Worm (Caenorhabditis elegans): ENCODE results near the gene lev-9.

DNA sequence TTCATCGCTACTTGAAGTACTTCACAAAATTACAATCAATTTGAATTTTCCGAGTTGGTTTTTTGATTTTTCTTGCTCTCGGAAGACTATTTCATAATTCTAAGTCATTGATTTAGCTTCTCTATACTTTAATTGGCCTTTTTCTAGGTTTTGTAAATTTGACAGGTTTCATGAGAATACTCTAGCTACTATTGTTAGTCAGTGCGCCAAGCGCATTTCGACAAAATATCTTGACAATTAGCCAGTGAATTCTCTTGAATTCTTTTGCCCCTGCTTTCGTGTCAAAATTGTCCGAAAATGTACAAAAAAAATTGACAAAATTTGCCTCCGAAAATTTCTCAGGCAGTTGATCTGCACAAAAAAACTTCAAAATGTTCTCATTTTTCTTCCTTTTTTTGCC lies 38.4 kb downstream of the lev-9 start:
- TF ChIP-seq hrde-1 (tag; optimal IDR thresholded peaks at IDR 0.05; ENCODE audit: borderline replicate concordance) (no peak), hmg-20 (GFP tag; IDR thresholded peaks at IDR 0.05) (no peak), nhr-179 (tag; optimal IDR thresholded peaks at IDR 0.05) (no peak), C06A6.2 (GFP tag; conservative IDR thresholded peaks at IDR 0.05) (peak; percentile 41; the same call in 1 of the 2 replicates), ztf-25 (GFP tag; IDR thresholded peaks at IDR 0.05) (no peak), unc-62 (GFP tag; optimal IDR thresholded peaks at IDR 0.05) (no peak), T07F8.4 (tag; optimal IDR thresholded peaks at IDR 0.05) (no peak), Y95B8A.8 (GFP tag; IDR thresholded peaks at IDR 0.05) (no peak), B0336.3 (GFP tag; IDR thresholded peaks at IDR 0.05) (no peak), sea-2 (GFP tag; IDR thresholded peaks at IDR 0.05) (no peak), athp-1 (tag; optimal IDR thresholded peaks at IDR 0.05) (no peak), pha-4 (tag; optimal IDR thresholded peaks at IDR 0.05) (no peak), xnd-1 (tag; optimal IDR thresholded peaks at IDR 0.05) (no peak), F37B4.10 (GFP tag; IDR thresholded peaks at IDR 0.05) (no peak)

All from whole organism, young adult.